Fruit fly (Drosophila melanogaster): ENCODE measurements around the gene CG5151.

The CG5151 gene

DNA sequence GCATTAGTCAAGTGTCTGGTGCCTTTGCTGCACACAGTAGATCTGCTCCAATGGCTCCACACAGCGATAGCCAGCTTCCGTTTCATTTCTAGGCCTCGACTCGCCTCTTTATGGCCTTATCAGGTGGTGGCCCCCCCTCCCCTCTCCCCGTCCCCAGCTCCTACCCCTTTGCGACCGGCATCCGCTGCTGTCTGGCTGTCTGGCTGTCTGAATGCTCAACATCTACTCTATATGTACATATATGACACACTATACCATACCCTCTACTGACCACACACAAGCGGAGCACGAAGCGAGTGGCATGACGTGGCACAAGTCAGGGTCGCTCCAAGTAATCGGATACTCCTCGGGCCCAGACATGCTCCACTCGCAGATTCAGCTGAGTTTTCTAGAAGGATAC is 6.2 kb downstream of the CG5151 start (continued):
- TF ChIP-seq YL-1 (GFP tag; optimal IDR thresholded peaks at IDR 0.05), result no peak
- peak; percentile 35; the same call in 1 of the 3 replicates for TF ChIP-seq CG6791 (GFP tag; IDR thresholded peaks at IDR 0.05; ENCODE audit: partially characterized antibody)
- TF ChIP-seq CG10654 (GFP tag; optimal IDR thresholded peaks at IDR 0.05), result no peak
- no peak for TF ChIP-seq dmrt11E (tag; optimal IDR thresholded peaks at IDR 0.05)
- TF ChIP-seq CG12659 (GFP tag; optimal IDR thresholded peaks at IDR 0.05), result no peak
- no peak for TF ChIP-seq CG15696 (tag; optimal IDR thresholded peaks at IDR 0.05)
- peak; percentile 58 for TF ChIP-seq nerfin-2 (GFP tag; IDR thresholded peaks at IDR 0.05; ENCODE audit: partially characterized antibody)
- no peak for TF ChIP-seq tio (GFP tag; optimal IDR thresholded peaks at IDR 0.05)
- TF ChIP-seq cwo (GFP tag; optimal IDR thresholded peaks at IDR 0.05), result peak; percentile 28
- TF ChIP-seq CG2129 (GFP tag; IDR thresholded peaks at IDR 0.05; ENCODE audit: partially characterized antibody), result no peak
- TF ChIP-seq Meics (GFP tag; optimal IDR thresholded peaks at IDR 0.05), result no peak
- no peak for TF ChIP-seq CG1792 (GFP tag; optimal IDR thresholded peaks at IDR 0.05)
- TF ChIP-seq CG6683 (GFP tag; optimal IDR thresholded peaks at IDR 0.05), result no peak
- no peak for TF ChIP-seq Neu2 (GFP tag; optimal IDR thresholded peaks at IDR 0.05; ENCODE audit: borderline replicate concordance)
- peak; percentile 33; the same call in 1 of the 2 replicates for TF ChIP-seq inv (GFP tag; IDR thresholded peaks at IDR 0.05; ENCODE audit: partially characterized antibody)
- TF ChIP-seq tll (GFP tag; optimal IDR thresholded peaks at IDR 0.05), result no peak
- no peak for TF ChIP-seq otp (GFP tag; IDR thresholded peaks at IDR 0.05)
- TF ChIP-seq Bteb2 (GFP tag; optimal IDR thresholded peaks at IDR 0.05), result no peak
- no peak for TF ChIP-seq slp2 (GFP tag; optimal IDR thresholded peaks at IDR 0.05)
- no peak for TF ChIP-seq dati (GFP tag; IDR thresholded peaks at IDR 0.05)
- no peak for TF ChIP-seq CG6813 (GFP tag; optimal IDR thresholded peaks at IDR 0.05)
- TF ChIP-seq CG16779 (GFP tag; IDR thresholded peaks at IDR 0.05), result no peak
- TF ChIP-seq bbx (GFP tag; IDR thresholded peaks at IDR 0.05; ENCODE audit: partially characterized antibody), result 0 out of 2 replicates have a peak, but pooled peaks have one; percentile 23
- TF ChIP-seq pros (GFP tag; optimal IDR thresholded peaks at IDR 0.05), result no peak
- TF ChIP-seq Atf-2 (GFP tag; optimal IDR thresholded peaks at IDR 0.05), result no peak
- no peak for TF ChIP-seq CG3407 (GFP tag; optimal IDR thresholded peaks at IDR 0.05)
- no peak for TF ChIP-seq CG12744 (GFP tag; optimal IDR thresholded peaks at IDR 0.05)
- no peak for TF ChIP-seq CG3065 (GFP tag; optimal IDR thresholded peaks at IDR 0.05)
- TF ChIP-seq tgo (GFP tag; IDR thresholded peaks at IDR 0.05), result no peak
- no peak for TF ChIP-seq Hmx (GFP tag; optimal IDR thresholded peaks at IDR 0.05)
- TF ChIP-seq CG18764 (GFP tag; optimal IDR thresholded peaks at IDR 0.05), result no peak
- peak; percentile 29 for TF ChIP-seq CG13894 (tag; optimal IDR thresholded peaks at IDR 0.05)
- no peak for TF ChIP-seq pan (optimal IDR thresholded peaks at IDR 0.05)
- TF ChIP-seq pan (GFP tag; optimal IDR thresholded peaks at IDR 0.05 in 1 of 2, IDR thresholded peaks at IDR 0.05 in 1 of 2), result no peak
- no peak for TF ChIP-seq CG10274 (GFP tag; optimal IDR thresholded peaks at IDR 0.05)
- no peak for TF ChIP-seq CG15011 (GFP tag; optimal IDR thresholded peaks at IDR 0.05)
- TF ChIP-seq CG12071 (GFP tag; optimal IDR thresholded peaks at IDR 0.05), result no peak
- peak; percentile 51 for TF ChIP-seq hb (GFP tag; IDR thresholded peaks at IDR 0.05; ENCODE audit: partially characterized antibody)
- TF ChIP-seq Rfx (GFP tag; IDR thresholded peaks at IDR 0.05), result 0 out of 2 replicates have a peak, but pooled peaks have one; percentile 6
- TF ChIP-seq CG3847 (GFP tag; IDR thresholded peaks at IDR 0.05), result no peak
- TF ChIP-seq en (GFP tag; optimal IDR thresholded peaks at IDR 0.05), result no peak
- TF ChIP-seq usp (GFP tag; optimal IDR thresholded peaks at IDR 0.05), result no peak
- peak; percentile 61 for TF ChIP-seq Bgb (GFP tag; IDR thresholded peaks at IDR 0.05; ENCODE audit: partially characterized antibody)
- TF ChIP-seq Gsc (GFP tag; IDR thresholded peaks at IDR 0.05), result no peak
- no peak for TF ChIP-seq CG33213 (GFP tag; optimal IDR thresholded peaks at IDR 0.05)
- TF ChIP-seq Atf6 (GFP tag; IDR thresholded peaks at IDR 0.05), result no peak
- no peak for TF ChIP-seq dan (GFP tag; IDR thresholded peaks at IDR 0.05)
- no peak for TF ChIP-seq dpn (GFP tag; optimal IDR thresholded peaks at IDR 0.05)
- no peak for TF ChIP-seq CG17186 (GFP tag; optimal IDR thresholded peaks at IDR 0.05)
- 0 out of 4 replicates have a peak, but pooled peaks have one; percentile 44 for TF ChIP-seq chinmo (GFP tag; IDR thresholded peaks at IDR 0.05; ENCODE audit: partially characterized antibody)
